Worm (Caenorhabditis elegans) whole organism, L1 larva: ENCODE data around the gene T28A8.5.

Experiments used
- C04F5.9 ChIP-seq: sonication (generic microtip); optimal IDR thresholded peaks from 2 replicates; lab custom pipeline; 2016; ENCODE audit warnings: missing genetic modification characterization, missing compliant biosample characterization
- C16A3.4 ChIP-seq: fragments of 150-350 bp; optimal IDR thresholded peaks from 2 replicates; lab custom pipeline; 2014; ENCODE audit warnings: missing biosample characterization, missing genetic modification characterization
- aly-2 ChIP-seq: fragments of 150-350 bp; optimal IDR thresholded peaks from 2 replicates; lab custom pipeline; 2014; ENCODE audit warnings: missing biosample characterization, missing genetic modification characterization
- ama-1 ChIP-seq: fragments of 150-350 bp; optimal IDR thresholded peaks from 2 replicates; lab custom pipeline; 2014
- blmp-1 ChIP-seq: fragments of 150-350 bp; optimal IDR thresholded peaks from 2 replicates; lab custom pipeline; 2014; ENCODE audit warnings: missing biosample characterization, missing genetic modification characterization
- ceh-63 ChIP-seq: fragments of 200-800 bp; sonication (Bioruptor generic); optimal IDR thresholded peaks from 2 replicates; lab custom pipeline; 2018; ENCODE audit warnings: mild to moderate bottlenecking, missing genetic modification characterization, missing compliant biosample characterization
- ceh-8 ChIP-seq: fragments of 200-800 bp; sonication (Bioruptor generic); optimal IDR thresholded peaks from 2 replicates; lab custom pipeline; 2018; ENCODE audit warnings: mild to moderate bottlenecking, missing genetic modification characterization, moderate library complexity, missing compliant biosample characterization
- ceh-88 ChIP-seq: fragments of 200-800 bp; sonication (Bioruptor generic); IDR thresholded peaks from 2 replicates; pipeline ENCODE4 v1.3.6; 2022; ENCODE audit warnings: missing genetic modification characterization, missing compliant biosample characterization
- ces-1 ChIP-seq: fragments of 150-350 bp; optimal IDR thresholded peaks from 2 replicates; lab custom pipeline; 2014; ENCODE audit warnings: missing biosample characterization, missing genetic modification reagents, missing genetic modification characterization
- efl-1 ChIP-seq, 4 experiments: fragments of 150-350 bp; optimal IDR thresholded peaks in 3 of 4; peaks in 1 of 4; 1 replicate in 1 of 4; 2 replicates in 3 of 4; lab custom pipeline; 2014; ENCODE audit warnings: missing biosample characterization in 2 of 4, missing genetic modification characterization in 2 of 4, missing genetic modification reagents in 2 of 4
- efl-3 ChIP-seq: fragments of 200-800 bp; sonication (Bioruptor generic); optimal IDR thresholded peaks from 2 replicates; lab custom pipeline; 2018; ENCODE audit warnings: mild to moderate bottlenecking, missing genetic modification characterization, missing compliant biosample characterization
- egl-13 ChIP-seq: sonication (generic microtip); optimal IDR thresholded peaks from 2 replicates; lab custom pipeline; 2016; ENCODE audit warnings: missing genotype, missing genetic modification reagents, missing genetic modification characterization, missing compliant biosample characterization
- fos-1 ChIP-seq: fragments of 150-350 bp; optimal IDR thresholded peaks from 2 replicates; lab custom pipeline; 2014; ENCODE audit warnings: missing biosample characterization, missing genetic modification characterization
- grh-1 ChIP-seq: fragments of 200-800 bp; sonication (Bioruptor generic); IDR thresholded peaks from 2 replicates; pipeline ENCODE4 v1.3.6; 2022; ENCODE audit warnings: missing genetic modification reagents, missing genetic modification characterization, missing compliant biosample characterization
- hlh-4 ChIP-seq: sonication (generic microtip); optimal IDR thresholded peaks from 2 replicates; lab custom pipeline; 2016; ENCODE audit warnings: mild to moderate bottlenecking, missing genetic modification characterization, missing compliant biosample characterization
- hpl-2 ChIP-seq: fragments of 150-350 bp; optimal IDR thresholded peaks from 2 replicates; lab custom pipeline; 2014; ENCODE audit warnings: missing biosample characterization, missing genetic modification reagents, missing genetic modification characterization
- irx-1 ChIP-seq: sonication (generic microtip); optimal IDR thresholded peaks from 2 replicates; lab custom pipeline; 2016; ENCODE audit warnings: missing genetic modification characterization, missing compliant biosample characterization
- isw-1 ChIP-seq: fragments of 200-800 bp; sonication (Bioruptor generic); IDR thresholded peaks from 2 replicates; pipeline ENCODE4 v1.3.6; 2022; ENCODE audit warnings: missing genetic modification characterization, missing compliant biosample characterization
- jun-1 ChIP-seq: fragments of 150-350 bp; optimal IDR thresholded peaks from 2 replicates; lab custom pipeline; 2014; ENCODE audit warnings: missing biosample characterization, missing genetic modification reagents, missing genetic modification characterization
- lin-13 ChIP-seq: fragments of 150-350 bp; optimal IDR thresholded peaks from 2 replicates; lab custom pipeline; 2014; ENCODE audit warnings: missing biosample characterization, missing genetic modification reagents, missing genetic modification characterization
- lin-14 ChIP-seq: fragments of 200-800 bp; sonication (Bioruptor generic); optimal IDR thresholded peaks from 2 replicates; lab custom pipeline; 2018; ENCODE audit warnings: mild to moderate bottlenecking, missing genetic modification characterization, moderate library complexity, missing compliant biosample characterization
- lin-15B ChIP-seq: fragments of 150-350 bp; sonication (generic microtip); optimal IDR thresholded peaks from 3 replicates; lab custom pipeline; 2014; ENCODE audit warnings: missing biosample characterization, missing genetic modification characterization
- lin-35 ChIP-seq, 2 experiments: fragments of 150-350 bp; optimal IDR thresholded peaks; 2 replicates each; lab custom pipeline; 2014; ENCODE audit warnings: missing biosample characterization in 2 of 2, missing genetic modification characterization in 2 of 2, missing genetic modification reagents in 2 of 2
- lin-39 ChIP-seq: fragments of 150-350 bp; optimal IDR thresholded peaks from 2 replicates; lab custom pipeline; 2014; ENCODE audit warnings: missing biosample characterization, missing genetic modification reagents, missing genetic modification characterization
- lsy-2 ChIP-seq, 2 experiments: fragments of 150-350 bp; optimal IDR thresholded peaks; 2 replicates each; lab custom pipeline; 2014; ENCODE audit warnings: missing biosample characterization in 2 of 2, missing genetic modification characterization in 2 of 2
- mab-9 ChIP-seq: fragments of 200-800 bp; sonication (Bioruptor generic); IDR thresholded peaks from 2 replicates; pipeline ENCODE4 v1.3.6; 2022; ENCODE audit warnings: missing genetic modification reagents, missing genetic modification characterization, missing compliant biosample characterization
- nhr-12 ChIP-seq: sonication (generic microtip); optimal IDR thresholded peaks from 2 replicates; lab custom pipeline; 2017; ENCODE audit warnings: missing biosample characterization, missing genetic modification characterization
- nhr-19 ChIP-seq: fragments of 200-800 bp; sonication (Bioruptor generic); conservative IDR thresholded peaks from 2 replicates; pipeline ENCODE4 v1.3.6; 2022; ENCODE audit warnings: missing genetic modification characterization, missing compliant biosample characterization
- nhr-237 ChIP-seq: fragments of 150-350 bp; optimal IDR thresholded peaks from 2 replicates; lab custom pipeline; 2014; ENCODE audit warnings: missing biosample characterization, missing genetic modification characterization
- nhr-47 ChIP-seq: sonication (generic microtip); optimal IDR thresholded peaks from 2 replicates; lab custom pipeline; 2016; ENCODE audit warnings: mild to moderate bottlenecking, missing genetic modification characterization, moderate library complexity, missing compliant biosample characterization
- nhr-71 ChIP-seq: sonication (generic microtip); optimal IDR thresholded peaks from 2 replicates; lab custom pipeline; 2016; ENCODE audit warnings: mild to moderate bottlenecking, missing genetic modification characterization, moderate library complexity, missing compliant biosample characterization
- nhr-76 ChIP-seq: sonication (generic microtip); optimal IDR thresholded peaks from 2 replicates; lab custom pipeline; 2017; ENCODE audit warnings: missing biosample characterization, missing genetic modification characterization
- nhr-77 ChIP-seq: fragments of 150-350 bp; optimal IDR thresholded peaks from 2 replicates; lab custom pipeline; 2014; ENCODE audit warnings: missing biosample characterization, missing genetic modification characterization
- nhr-84 ChIP-seq: sonication (generic microtip); optimal IDR thresholded peaks from 2 replicates; lab custom pipeline; 2017; ENCODE audit warnings: missing biosample characterization, missing genetic modification characterization
- nhr-90 ChIP-seq: sonication (generic microtip); optimal IDR thresholded peaks from 2 replicates; lab custom pipeline; 2016; ENCODE audit warnings: mild to moderate bottlenecking, missing genetic modification characterization, missing compliant biosample characterization; ENCODE audit not compliant: poor library complexity
- pag-3 ChIP-seq: sonication (generic microtip); optimal IDR thresholded peaks from 2 replicates; lab custom pipeline; 2017; ENCODE audit warnings: missing genetic modification characterization, mild to moderate bottlenecking, missing compliant biosample characterization, antibody characterized with exemption, borderline replicate concordance; ENCODE audit not compliant: insufficient read depth
- snu-23 ChIP-seq: sonication (generic microtip); optimal IDR thresholded peaks from 2 replicates; lab custom pipeline; 2016; ENCODE audit warnings: missing genetic modification characterization, missing compliant biosample characterization
- sptf-1 ChIP-seq: fragments of 150-350 bp; optimal IDR thresholded peaks from 2 replicates; lab custom pipeline; 2014; ENCODE audit warnings: missing biosample characterization, missing genetic modification characterization
- sup-37 ChIP-seq: fragments of 200-800 bp; sonication (Bioruptor generic); optimal IDR thresholded peaks from 2 replicates; lab custom pipeline; 2018; ENCODE audit warnings: mild to moderate bottlenecking, missing genetic modification characterization, missing compliant biosample characterization
- swsn-7 ChIP-seq: sonication (generic microtip); optimal IDR thresholded peaks from 2 replicates; lab custom pipeline; 2016; ENCODE audit warnings: missing genetic modification characterization, missing compliant biosample characterization
- tbx-2 ChIP-seq: sonication (generic microtip); optimal IDR thresholded peaks from 2 replicates; lab custom pipeline; 2016; ENCODE audit warnings: missing genetic modification characterization, missing compliant biosample characterization
- unc-130 ChIP-seq: fragments of 150-350 bp; optimal IDR thresholded peaks from 2 replicates; lab custom pipeline; 2017; ENCODE audit warnings: missing biosample characterization, missing genetic modification characterization, inconsistent platforms
- unc-30 ChIP-seq: sonication (generic microtip); optimal IDR thresholded peaks from 2 replicates; lab custom pipeline; 2017; ENCODE audit warnings: missing biosample characterization, missing genetic modification characterization
- unc-86 ChIP-seq: sonication (generic microtip); optimal IDR thresholded peaks from 2 replicates; lab custom pipeline; 2016; ENCODE audit warnings: missing genetic modification characterization, missing compliant biosample characterization
- zip-4 ChIP-seq: fragments of 200-800 bp; sonication (Bioruptor generic); optimal IDR thresholded peaks from 2 replicates; lab custom pipeline; 2018; ENCODE audit warnings: mild to moderate bottlenecking, missing genetic modification characterization, moderate library complexity, missing compliant biosample characterization
- ztf-11 ChIP-seq, 2 experiments: sonication (generic microtip); optimal IDR thresholded peaks; 2 replicates each; lab custom pipeline; 2016 to 2017; ENCODE audit warnings: missing genetic modification characterization in 2 of 2, missing biosample characterization in 1 of 2, missing compliant biosample characterization in 1 of 2

T28A8.5 gene

DNA sequence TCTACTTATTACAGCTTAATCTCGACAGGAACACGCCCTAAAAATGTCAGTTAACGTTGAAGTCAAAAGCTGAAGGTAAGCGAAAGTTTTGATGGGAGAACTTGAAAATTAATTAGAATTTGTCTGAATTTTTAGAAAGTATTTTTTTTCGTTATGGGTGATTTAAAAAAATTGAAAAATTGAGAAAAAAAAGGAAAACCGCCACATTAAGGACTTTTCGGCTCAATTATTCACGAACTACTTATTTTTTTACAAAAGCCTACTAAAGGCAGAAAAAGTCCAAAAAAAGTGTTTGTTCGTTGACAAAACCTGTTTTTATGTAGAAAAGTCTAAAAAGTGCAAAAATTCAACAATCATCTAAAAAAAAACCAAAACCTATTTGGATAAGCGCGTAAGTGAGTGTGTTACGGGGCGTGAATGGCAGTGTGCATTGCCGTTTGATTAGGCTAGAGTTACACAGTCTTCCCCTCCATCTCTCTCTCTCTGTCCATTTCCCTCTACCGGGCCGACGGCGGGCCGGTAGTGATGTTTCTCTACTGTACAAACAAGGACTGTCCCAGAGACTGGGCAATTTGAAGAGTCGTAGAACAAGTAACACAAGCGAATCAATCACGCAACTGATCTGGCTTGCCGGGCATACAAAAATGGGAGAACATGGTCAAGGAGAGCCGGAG, 26.1 kb downstream of the T28A8.5 start, which contains the start of gene lron-13:
lron-13 (plus strand) TSS at position 15 of the 674 bp plus-strand sequence.
- peak in 1 of 2 experiments; percentile 31 for TF ChIP-seq lin-35 (GFP tag; optimal IDR thresholded peaks at IDR 0.05; lab: Kevin White, UChicago)
- no peak for TF ChIP-seq efl-1 (optimal IDR thresholded peaks at IDR 0.05; lab: Kevin White, UChicago)
- peak in 1 of 2 experiments; percentile 88 for TF ChIP-seq efl-1 (GFP tag; optimal IDR thresholded peaks at IDR 0.05 in 1 of 2; lab: Kevin White, UChicago)
- TF ChIP-seq C16A3.4 (tag; lab: Kevin White, UChicago) = no peak
- TF ChIP-seq nhr-90 (tag; lab: Kevin White, UChicago) = peak; percentile 0

DNA sequence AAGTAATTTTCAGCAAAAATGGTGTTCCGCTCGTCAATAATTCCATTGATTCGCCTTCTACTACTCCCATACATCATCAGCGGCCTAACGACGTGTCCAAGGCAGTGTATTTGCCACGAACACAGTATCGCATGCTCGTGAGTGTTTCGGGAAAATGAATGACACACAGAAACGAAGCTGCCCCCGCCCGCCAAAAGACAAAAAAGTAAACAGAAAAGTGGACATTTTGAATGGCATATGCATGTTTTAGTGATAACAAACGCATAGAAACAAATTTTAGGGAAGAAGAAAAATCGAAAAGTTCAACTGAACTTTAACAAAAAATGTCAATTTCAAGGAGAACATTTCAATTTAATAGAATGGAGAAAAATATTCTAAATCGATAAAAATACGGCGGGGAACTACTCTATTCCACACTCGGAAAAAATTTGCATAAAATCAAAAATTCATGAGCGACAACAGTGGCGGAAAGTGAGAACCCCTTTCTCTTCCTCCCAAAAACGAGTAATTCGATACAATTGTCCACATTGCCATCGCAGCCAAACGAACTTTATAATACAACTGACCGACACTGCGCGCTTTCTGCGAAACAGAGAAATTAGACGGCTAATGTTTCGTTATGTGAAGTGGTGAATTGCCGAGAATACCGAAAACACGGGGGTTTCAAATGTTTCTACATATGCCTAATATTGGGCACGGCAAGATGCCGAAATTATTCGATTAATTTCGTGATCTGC, 27.3 kb downstream of the T28A8.5 start:
- TF ChIP-seq lin-15B (no peak), blmp-1 (tag; lab: Kevin White, UChicago) (peak; percentile 41)

DNA sequence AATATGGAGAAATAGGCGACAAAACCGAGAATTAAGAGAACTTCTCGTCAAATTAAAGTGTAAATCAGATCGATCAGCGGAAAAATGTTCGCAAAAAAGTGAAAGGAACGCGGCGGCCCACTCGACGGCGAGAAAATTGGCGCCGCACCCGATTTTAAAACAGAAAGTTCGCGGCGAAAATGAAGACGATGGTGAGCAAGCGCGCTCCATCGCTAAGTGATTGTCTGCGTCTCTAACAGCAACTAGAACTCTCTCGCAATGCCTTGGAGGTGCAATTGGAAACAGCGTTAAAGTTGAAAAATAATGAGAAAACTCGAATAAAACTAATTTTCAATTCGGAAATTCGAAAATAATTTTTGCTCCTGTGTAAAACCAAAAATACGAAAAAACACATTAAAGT, 28.6 kb downstream of the T28A8.5 start:
- TF ChIP-seq egl-13 (tag; lab: Kevin White, UChicago) (no peak), nhr-47 (tag; lab: Kevin White, UChicago) (peak; percentile 80), hlh-4 (no peak), mab-9 (GFP tag; lab: Robert Waterston, UW) (0 out of 2 replicates have a peak, but pooled peaks have one; percentile 33), nhr-71 (tag; lab: Kevin White, UChicago) (peak; percentile 79), unc-86 (tag; lab: Kevin White, UChicago) (peak; percentile 58), lin-14 (GFP tag; lab: Kevin White, UChicago) (peak; percentile 78), zip-4 (no peak), fos-1 (tag; lab: Kevin White, UChicago) (peak; percentile 9), tbx-2 (tag; lab: Kevin White, UChicago) (peak; percentile 52), nhr-12 (tag; lab: Kevin White, UChicago) (no peak), hpl-2 (GFP tag; lab: Kevin White, UChicago) (no peak), C04F5.9 (tag; lab: Kevin White, UChicago) (no peak), efl-3 (GFP tag; lab: Kevin White, UChicago) (no peak), lin-13 (GFP tag; lab: Kevin White, UChicago) (peak; percentile 50), unc-30 (tag; lab: Kevin White, UChicago) (no peak), ceh-63 (GFP tag; lab: Kevin White, UChicago) (no peak), jun-1 (tag; lab: Kevin White, UChicago) (peak; percentile 63), sup-37 (GFP tag; lab: Kevin White, UChicago) (no peak), grh-1 (GFP tag; lab: Robert Waterston, UW) (no peak; the same call in 1 of the 2 replicates), ceh-88 (no peak), nhr-84 (tag; lab: Kevin White, UChicago) (no peak), irx-1 (peak; percentile 20), ztf-11 (tag; optimal IDR thresholded peaks at IDR 0.05; lab: Kevin White, UChicago) (no peak), lin-39 (tag; lab: Kevin White, UChicago) (peak; percentile 23), aly-2 (tag; lab: Kevin White, UChicago) (no peak), nhr-77 (tag; lab: Kevin White, UChicago) (no peak), nhr-90 (tag; lab: Kevin White, UChicago) (peak; percentile 49), ama-1 (no peak), nhr-237 (tag; lab: Kevin White, UChicago) (no peak), nhr-19 (peak; percentile 60), sptf-1 (no peak), snu-23 (peak; percentile 74), ceh-8 (GFP tag; lab: Kevin White, UChicago) (no peak), pag-3 (tag; lab: Kevin White, UChicago) (no peak), nhr-76 (no peak), swsn-7 (tag; lab: Kevin White, UChicago) (peak; percentile 67), ces-1 (GFP tag; lab: Kevin White, UChicago) (no peak), lin-15B (peak; percentile 60), isw-1 (GFP tag; lab: Robert Waterston, UW) (peak; percentile 42), unc-130 (tag; lab: Kevin White, UChicago) (peak; percentile 77), lsy-2 (tag; optimal IDR thresholded peaks at IDR 0.05; lab: Kevin White, UChicago) (peak; percentile 71 to 79)
